Worm (Caenorhabditis elegans) whole organism, L3 larva: ENCODE measurements around the gene F53F4.4.

Source experiments
- ceh-9 ChIP-seq: sonication (generic microtip); optimal IDR thresholded peaks from 2 replicates; lab custom pipeline; 2018; ENCODE audit warnings: missing biosample characterization, missing genetic modification characterization
- skn-1 ChIP-seq: fragments of 150-350 bp; optimal IDR thresholded peaks from 2 replicates; lab custom pipeline; 2014; ENCODE audit warnings: missing biosample characterization, missing genetic modification characterization
- snpc-4 ChIP-seq: fragments of 150-350 bp; optimal IDR thresholded peaks from 2 replicates; lab custom pipeline; 2014; ENCODE audit warnings: missing biosample characterization, missing genetic modification characterization
- ztf-4 ChIP-seq: fragments of 150-350 bp; optimal IDR thresholded peaks from 2 replicates; lab custom pipeline; 2014; ENCODE audit warnings: missing biosample characterization, missing genetic modification characterization

DNA sequence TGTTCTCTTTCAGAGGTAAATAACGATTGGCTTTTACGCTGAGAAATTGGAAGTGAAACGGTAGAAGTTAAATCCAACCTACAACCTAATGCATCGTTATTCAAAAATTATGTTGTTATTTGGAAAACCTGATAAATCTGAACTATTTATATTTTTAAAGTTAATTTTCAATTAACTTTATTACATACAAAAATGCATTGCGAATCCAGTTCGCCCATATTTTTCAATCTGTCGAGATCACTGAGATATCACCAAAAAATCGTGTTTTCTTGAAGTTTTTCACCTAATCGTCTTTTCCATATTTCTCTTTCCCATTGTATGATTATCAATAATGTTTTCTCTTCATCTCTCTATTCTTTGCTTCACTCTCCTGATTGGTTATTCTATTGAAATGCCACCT, 27.5 kb downstream of the F53F4.4 start, which contains the start of gene F53F4.15:
- no peak for TF ChIP-seq ztf-4
- TF ChIP-seq snpc-4 (tag; lab: Kevin White, UChicago): no peak
- TF ChIP-seq skn-1 (tag; lab: Kevin White, UChicago): no peak
- no peak for TF ChIP-seq ceh-9 (tag; lab: Kevin White, UChicago)
